Worm (Caenorhabditis elegans) whole organism, late embryonic: ENCODE data around the gene F56D6.22.

ENCODE experiments used
- C08G9.2 ChIP-seq: sonication (generic microtip); optimal IDR thresholded peaks from 2 replicates; lab custom pipeline; 2016; ENCODE audit warnings: mild to moderate bottlenecking, missing genetic modification characterization, moderate library complexity, missing compliant biosample characterization
- ceh-2 ChIP-seq: sonication (generic microtip); optimal IDR thresholded peaks from 2 replicates; lab custom pipeline; 2016; ENCODE audit warnings: missing genotype, missing genetic modification characterization, missing compliant biosample characterization
- elt-2 ChIP-seq: sonication (generic microtip); optimal IDR thresholded peaks from 2 replicates; lab custom pipeline; 2016; ENCODE audit warnings: missing genetic modification reagents, missing genetic modification characterization, missing compliant biosample characterization
- hlh-30 ChIP-seq: sonication (generic microtip); optimal IDR thresholded peaks from 2 replicates; lab custom pipeline; 2017; ENCODE audit warnings: antibody characterized with exemption, missing genetic modification characterization, missing compliant biosample characterization; ENCODE audit not compliant: insufficient read depth
- hlh-6 ChIP-seq: sonication (generic microtip); optimal IDR thresholded peaks from 2 replicates; lab custom pipeline; 2016; ENCODE audit warnings: missing genotype, missing genetic modification characterization, missing compliant biosample characterization
- madf-2 ChIP-seq: sonication (generic microtip); optimal IDR thresholded peaks from 2 replicates; lab custom pipeline; 2017; ENCODE audit warnings: missing genetic modification characterization, missing compliant biosample characterization
- pqm-1 ChIP-seq: sonication (generic microtip); optimal IDR thresholded peaks from 2 replicates; lab custom pipeline; 2016; ENCODE audit warnings: missing genetic modification characterization, missing compliant biosample characterization
- sox-4 ChIP-seq: sonication (generic microtip); optimal IDR thresholded peaks from 2 replicates; lab custom pipeline; 2017; ENCODE audit warnings: mild to moderate bottlenecking, missing genetic modification characterization, inconsistent platforms, missing compliant biosample characterization
- tbx-7 ChIP-seq: sonication (generic microtip); optimal IDR thresholded peaks from 2 replicates; lab custom pipeline; 2016; ENCODE audit warnings: missing genotype, missing genetic modification characterization, missing compliant biosample characterization

DNA sequence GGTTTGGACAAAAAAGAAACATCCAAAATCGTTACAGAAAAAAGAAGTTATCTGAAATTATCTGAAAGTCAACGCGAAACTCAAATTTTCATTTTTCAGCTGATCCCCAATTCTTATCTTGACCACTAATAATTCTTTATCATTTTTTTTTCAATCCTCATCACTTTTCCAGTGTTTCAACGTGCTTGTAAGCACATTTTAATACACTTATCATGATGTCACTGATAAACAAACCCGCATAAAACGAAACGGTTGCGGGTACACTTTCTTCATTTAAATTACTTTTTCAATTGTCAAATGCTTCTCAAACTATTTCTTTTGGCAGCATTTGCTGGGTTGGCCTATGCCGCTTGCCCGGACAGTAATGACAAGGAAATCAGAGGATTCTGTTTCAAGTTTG is 14.5 kb upstream of the F56D6.22 start, which contains the start of gene clec-67:
- TF ChIP-seq hlh-6 (tag; lab: Kevin White, UChicago) (no peak), C08G9.2 (tag; lab: Kevin White, UChicago) (no peak), elt-2 (tag; lab: Kevin White, UChicago) (no peak), pqm-1 (tag; lab: Kevin White, UChicago) (no peak), sox-4 (tag; lab: Kevin White, UChicago) (no peak), hlh-30 (tag; lab: Kevin White, UChicago) (no peak), tbx-7 (tag; lab: Kevin White, UChicago) (no peak), madf-2 (no peak), ceh-2 (no peak)
